Fruit fly (Drosophila melanogaster): ENCODE measurements around the gene CG6628.

Gene CG6628

dm6 chr3L:10199644-10200043 is 32.8 kb upstream of the CG6628 start:
- TF ChIP-seq Eip78C (GFP tag) = peak; percentile 61
- TF ChIP-seq CG15336 (GFP tag; IDR thresholded peaks at IDR 0.05) = no peak

- TF ChIP-seq spab (GFP tag; optimal IDR thresholded peaks at IDR 0.05) = peak; percentile 17
- TF ChIP-seq Sox15 (GFP tag; optimal IDR thresholded peaks at IDR 0.05) = no peak
- TF ChIP-seq acj6 (GFP tag; optimal IDR thresholded peaks at IDR 0.05) = peak; percentile 35
- no peak for TF ChIP-seq Ets21C (GFP tag; optimal IDR thresholded peaks at IDR 0.05)
- no peak for TF ChIP-seq Sox102F (GFP tag; optimal IDR thresholded peaks at IDR 0.05)
- peak; percentile 31 for TF ChIP-seq achi (GFP tag; optimal IDR thresholded peaks at IDR 0.05)
- peak; percentile 38 for TF ChIP-seq CG6276 (GFP tag; optimal IDR thresholded peaks at IDR 0.05)
- TF ChIP-seq CG31627 (GFP tag; optimal IDR thresholded peaks at IDR 0.05) = no peak
- TF ChIP-seq fkh (GFP tag; optimal IDR thresholded peaks at IDR 0.05) = no peak
- TF ChIP-seq eg (GFP tag; IDR thresholded peaks at IDR 0.05) = peak; percentile 27; the same call in 1 of the 3 replicates
- no peak for TF ChIP-seq CG11902 (GFP tag; optimal IDR thresholded peaks at IDR 0.05)
- TF ChIP-seq Gug (GFP tag; IDR thresholded peaks at IDR 0.05) = no peak
- no peak for TF ChIP-seq CG9139 (GFP tag; optimal IDR thresholded peaks at IDR 0.05)
- TF ChIP-seq Lpt (GFP tag; optimal IDR thresholded peaks at IDR 0.05) = no peak
- TF ChIP-seq CG10631 (GFP tag; optimal IDR thresholded peaks at IDR 0.05) = peak; percentile 52
- peak in 1 of 2 experiments; percentile 60 for TF ChIP-seq salr (GFP tag; optimal IDR thresholded peaks at IDR 0.05)
- TF ChIP-seq Hr38 (GFP tag; optimal IDR thresholded peaks at IDR 0.05) = no peak
- no peak for TF ChIP-seq CG11762 (GFP tag; optimal IDR thresholded peaks at IDR 0.05; ENCODE audit: insufficient read depth)
- TF ChIP-seq CG10669 (GFP tag; optimal IDR thresholded peaks at IDR 0.05) = no peak
- TF ChIP-seq CG6792 (GFP tag; optimal IDR thresholded peaks at IDR 0.05) = no peak
- no peak for TF ChIP-seq dac (GFP tag; optimal IDR thresholded peaks at IDR 0.05)
- TF ChIP-seq CG15336 (GFP tag; IDR thresholded peaks at IDR 0.05) = peak; percentile 55; the same call in 1 of the 2 replicates
- TF ChIP-seq net (GFP tag; optimal IDR thresholded peaks at IDR 0.05) = peak; percentile 22
- TF ChIP-seq CG3032 (tag; optimal IDR thresholded peaks at IDR 0.05) = peak; percentile 42
- TF ChIP-seq Hr4 (GFP tag; optimal IDR thresholded peaks at IDR 0.05) = peak; percentile 63
- TF ChIP-seq CG34406 (GFP tag; optimal IDR thresholded peaks at IDR 0.05) = no peak
- TF ChIP-seq fd59A (GFP tag; optimal IDR thresholded peaks at IDR 0.05) = peak; percentile 8
- TF ChIP-seq Sox14 (GFP tag; optimal IDR thresholded peaks at IDR 0.05) = peak; percentile 8
- peak; percentile 17 for TF ChIP-seq Eip75B (GFP tag; optimal IDR thresholded peaks at IDR 0.05)
- TF ChIP-seq esn (GFP tag; optimal IDR thresholded peaks at IDR 0.05) = no peak
- 0 out of 3 replicates have a peak, but pooled peaks have one; percentile 5 for TF ChIP-seq CG6163 (GFP tag; IDR thresholded peaks at IDR 0.05)
- TF ChIP-seq dsx (GFP tag; optimal IDR thresholded peaks at IDR 0.05; ENCODE audit: poor library complexity, severe bottlenecking) = peak; percentile 20
- TF ChIP-seq Eip78C (GFP tag) = peak; percentile 72
- peak; percentile 74 for TF ChIP-seq CG8119 (GFP tag; IDR thresholded peaks at IDR 0.05)
- TF ChIP-seq Hr39 (GFP tag; optimal IDR thresholded peaks at IDR 0.05) = no peak
- TF ChIP-seq CG6808 (GFP tag; optimal IDR thresholded peaks at IDR 0.05) = no peak
- TF ChIP-seq CG6854 (GFP tag; optimal IDR thresholded peaks at IDR 0.05) = no peak
- TF ChIP-seq lz (GFP tag; optimal IDR thresholded peaks at IDR 0.05) = no peak
- peak; percentile 72 for TF ChIP-seq CG32006 (GFP tag; optimal IDR thresholded peaks at IDR 0.05)
- no peak for TF ChIP-seq CG8319 (GFP tag; optimal IDR thresholded peaks at IDR 0.05)
- no peak for TF ChIP-seq CG7368 (GFP tag; optimal IDR thresholded peaks at IDR 0.05)
- TF ChIP-seq CG4318 (GFP tag; optimal IDR thresholded peaks at IDR 0.05) = peak; percentile 35
- no peak for TF ChIP-seq Smox (GFP tag; optimal IDR thresholded peaks at IDR 0.05)
- no peak for TF ChIP-seq CG1621 (tag; optimal IDR thresholded peaks at IDR 0.05)
- peak; percentile 18 for TF ChIP-seq pdm3 (GFP tag; optimal IDR thresholded peaks at IDR 0.05)
- peak; percentile 55 for TF ChIP-seq OdsH (GFP tag; optimal IDR thresholded peaks at IDR 0.05)
- TF ChIP-seq ss (GFP tag; optimal IDR thresholded peaks at IDR 0.05) = peak; percentile 18 to 26
- TF ChIP-seq Blimp-1 (GFP tag; optimal IDR thresholded peaks at IDR 0.05) = no peak
- peak; percentile 27 for TF ChIP-seq Ets96B (tag; optimal IDR thresholded peaks at IDR 0.05)
- TF ChIP-seq CG11294 (GFP tag; IDR thresholded peaks at IDR 0.05) = no peak
Observed at dm6 chr3L:10198571-10198970, 31.7 kb upstream of the CG6628 start.
